Fruit fly (Drosophila melanogaster): ENCODE data around the gene stck.

Gene stck

dm6 chr3R:8344174-8344573 is 12.6 kb upstream of the stck start, which contains the start of gene DppIII:
DppIII (plus strand) TSS chr3R:8344400.
- no peak for TF ChIP-seq bab1 (GFP tag; optimal IDR thresholded peaks at IDR 0.05)
- peak in 1 of 2 experiments; percentile 40 for TF ChIP-seq cnc (optimal IDR thresholded peaks at IDR 0.05)
- TF ChIP-seq Crg-1 (GFP tag; optimal IDR thresholded peaks at IDR 0.05), result no peak

dm6 chr3R:8347279-8347678 is 9.5 kb upstream of the stck start, which contains the start of gene CG7352:
CG7352 (plus strand) TSS chr3R:8347579.
- TF ChIP-seq Clk (GFP tag; optimal IDR thresholded peaks at IDR 0.05) (no peak), CG5204 (GFP tag; optimal IDR thresholded peaks at IDR 0.05) (no peak), Hr96 (GFP tag; optimal IDR thresholded peaks at IDR 0.05) (no peak), CG1620 (GFP tag; optimal IDR thresholded peaks at IDR 0.05) (no peak), cic (GFP tag; optimal IDR thresholded peaks at IDR 0.05) (no peak)

dm6 chr3R:8347835-8348234 is 8.9 kb upstream of the stck start:
- no peak for TF ChIP-seq pad (GFP tag; optimal IDR thresholded peaks at IDR 0.05)
- no peak for TF ChIP-seq CG7045 (GFP tag; optimal IDR thresholded peaks at IDR 0.05)
- TF ChIP-seq kay (GFP tag; ENCODE audit: borderline replicate concordance), result no peak
- no peak for TF ChIP-seq Clk (GFP tag; optimal IDR thresholded peaks at IDR 0.05)
- TF ChIP-seq Crg-1 (GFP tag; optimal IDR thresholded peaks at IDR 0.05), result no peak
- TF ChIP-seq cic (GFP tag; optimal IDR thresholded peaks at IDR 0.05), result no peak
- TF ChIP-seq CG7101 (tag; optimal IDR thresholded peaks at IDR 0.05), result no peak
- no peak for TF ChIP-seq Mnt (GFP tag; optimal IDR thresholded peaks at IDR 0.05)
- no peak for TF ChIP-seq CG14711 (tag; optimal IDR thresholded peaks at IDR 0.05)
- TF ChIP-seq cnc (optimal IDR thresholded peaks at IDR 0.05), result no peak
- TF ChIP-seq CG33017 (tag; optimal IDR thresholded peaks at IDR 0.05), result no peak
- TF ChIP-seq CG12768 (GFP tag; optimal IDR thresholded peaks at IDR 0.05), result no peak
- no peak for TF ChIP-seq ovo (GFP tag; optimal IDR thresholded peaks at IDR 0.05)
- no peak for TF ChIP-seq CG11617 (GFP tag; optimal IDR thresholded peaks at IDR 0.05)
- TF ChIP-seq toe (GFP tag; optimal IDR thresholded peaks at IDR 0.05), result no peak

- TF ChIP-seq bab1 (GFP tag; optimal IDR thresholded peaks at IDR 0.05) (no peak), cic (GFP tag; optimal IDR thresholded peaks at IDR 0.05) (no peak)
These were observed 7.7 kb upstream of the stck start for dm6 chr3R:8349106-8349448.

dm6 chr3R:8349449-8350115 is 7.2 kb upstream of the stck start, which contains the start of gene Atg13:
Atg13 (plus strand) TSS chr3R:8349815.
- TF ChIP-seq ovo (GFP tag; optimal IDR thresholded peaks at IDR 0.05) (no peak), toe (GFP tag; optimal IDR thresholded peaks at IDR 0.05) (peak; percentile 63), CG5204 (GFP tag; optimal IDR thresholded peaks at IDR 0.05) (no peak), bab1 (GFP tag; optimal IDR thresholded peaks at IDR 0.05) (peak; percentile 46), kay (GFP tag; ENCODE audit: borderline replicate concordance) (no peak), Hr96 (GFP tag; optimal IDR thresholded peaks at IDR 0.05) (no peak), CG1620 (GFP tag; optimal IDR thresholded peaks at IDR 0.05) (peak; percentile 56), pad (GFP tag; optimal IDR thresholded peaks at IDR 0.05) (peak; percentile 18), cnc (optimal IDR thresholded peaks at IDR 0.05) (no peak), CG7045 (GFP tag; optimal IDR thresholded peaks at IDR 0.05) (no peak), Mnt (GFP tag; optimal IDR thresholded peaks at IDR 0.05) (peak; percentile 21), cic (GFP tag; optimal IDR thresholded peaks at IDR 0.05) (peak; percentile 14), Clk (GFP tag; optimal IDR thresholded peaks at IDR 0.05) (no peak), CG14711 (tag; optimal IDR thresholded peaks at IDR 0.05) (no peak), Crg-1 (GFP tag; optimal IDR thresholded peaks at IDR 0.05) (no peak), CG11617 (GFP tag; optimal IDR thresholded peaks at IDR 0.05) (peak; percentile 45), CG33017 (tag; optimal IDR thresholded peaks at IDR 0.05) (no peak), tj (GFP tag; optimal IDR thresholded peaks at IDR 0.05) (peak; percentile 45), CG7101 (tag; optimal IDR thresholded peaks at IDR 0.05) (peak; percentile 7), CG12768 (GFP tag; optimal IDR thresholded peaks at IDR 0.05) (peak; percentile 69)

- TF ChIP-seq cic (GFP tag; optimal IDR thresholded peaks at IDR 0.05) (peak; percentile 92), CG11617 (GFP tag; optimal IDR thresholded peaks at IDR 0.05) (no peak), tj (GFP tag; optimal IDR thresholded peaks at IDR 0.05) (peak; percentile 62), cnc (optimal IDR thresholded peaks at IDR 0.05) (no peak), kay (GFP tag; ENCODE audit: borderline replicate concordance) (peak; percentile 92), Mnt (GFP tag; optimal IDR thresholded peaks at IDR 0.05) (peak; percentile 51), CG12768 (GFP tag; optimal IDR thresholded peaks at IDR 0.05) (peak; percentile 43), toe (GFP tag; optimal IDR thresholded peaks at IDR 0.05) (peak; percentile 40)
These were observed 3.6 kb upstream of the stck start for dm6 chr3R:8352961-8353728.

dm6 chr3R:8353994-8354393 is 2.8 kb upstream of the stck start:
- TF ChIP-seq CG12768 (GFP tag; optimal IDR thresholded peaks at IDR 0.05), result peak; percentile 94
- TF ChIP-seq cnc (optimal IDR thresholded peaks at IDR 0.05), result no peak
- no peak for TF ChIP-seq ovo (GFP tag; optimal IDR thresholded peaks at IDR 0.05)
- TF ChIP-seq CG33017 (tag; optimal IDR thresholded peaks at IDR 0.05), result no peak
- peak; percentile 67 for TF ChIP-seq Hr96 (GFP tag; optimal IDR thresholded peaks at IDR 0.05)
- no peak for TF ChIP-seq pad (GFP tag; optimal IDR thresholded peaks at IDR 0.05)
- no peak for TF ChIP-seq CG1620 (GFP tag; optimal IDR thresholded peaks at IDR 0.05)
- TF ChIP-seq Clk (GFP tag; optimal IDR thresholded peaks at IDR 0.05), result no peak
- TF ChIP-seq toe (GFP tag; optimal IDR thresholded peaks at IDR 0.05), result peak; percentile 45
- no peak for TF ChIP-seq CG11617 (GFP tag; optimal IDR thresholded peaks at IDR 0.05)
- TF ChIP-seq CG5204 (GFP tag; optimal IDR thresholded peaks at IDR 0.05), result peak; percentile 39

All from whole organism, adult.